Worm (Caenorhabditis elegans) whole organism, L3 larva: ENCODE data around the gene elc-2.

Experiments used
- aly-2 ChIP-seq: fragments of 150-350 bp; optimal IDR thresholded peaks from 2 replicates; lab custom pipeline; 2014; ENCODE audit warnings: missing biosample characterization, missing genetic modification characterization
- ama-1 ChIP-seq: fragments of 150-350 bp; optimal IDR thresholded peaks from 2 replicates; lab custom pipeline; 2018
- elt-1 ChIP-seq: fragments of 150-350 bp; optimal IDR thresholded peaks from 2 replicates; lab custom pipeline; 2014; ENCODE audit warnings: missing biosample characterization, missing genetic modification characterization
- elt-3 ChIP-seq, 3 experiments: fragments of 150-350 bp in 1 of 3; sonication (generic microtip) in 2 of 3; optimal IDR thresholded peaks; 2 replicates in 2 of 3; 4 replicates in 1 of 3; lab custom pipeline; 2014 to 2017; ENCODE audit warnings: missing biosample characterization in 3 of 3, missing genetic modification characterization in 3 of 3
- fkh-10 ChIP-seq: sonication (generic microtip); optimal IDR thresholded peaks from 2 replicates; lab custom pipeline; 2017; ENCODE audit warnings: missing biosample characterization, missing genetic modification reagents, missing genetic modification characterization
- fkh-2 ChIP-seq: fragments of 150-350 bp; optimal IDR thresholded peaks from 2 replicates; lab custom pipeline; 2014; ENCODE audit warnings: missing biosample characterization, missing genetic modification reagents, missing genetic modification characterization
- nhr-12 ChIP-seq: fragments of 150-350 bp; optimal IDR thresholded peaks from 2 replicates; lab custom pipeline; 2014; ENCODE audit warnings: missing biosample characterization, missing genetic modification characterization
- nhr-237 ChIP-seq: fragments of 150-350 bp; optimal IDR thresholded peaks from 2 replicates; lab custom pipeline; 2014; ENCODE audit warnings: missing biosample characterization, missing genetic modification characterization
- nhr-25 ChIP-seq: sonication (generic microtip); optimal IDR thresholded peaks from 2 replicates; lab custom pipeline; 2017; ENCODE audit warnings: missing biosample characterization, missing genetic modification characterization
- nhr-43 ChIP-seq: sonication (generic microtip); optimal IDR thresholded peaks from 2 replicates; lab custom pipeline; 2016; ENCODE audit warnings: mild to moderate bottlenecking, missing genetic modification characterization, missing compliant biosample characterization; ENCODE audit not compliant: poor library complexity, severe bottlenecking
- pqm-1 ChIP-seq: fragments of 150-350 bp; optimal IDR thresholded peaks from 2 replicates; lab custom pipeline; 2017; ENCODE audit warnings: missing biosample characterization, missing genetic modification characterization, inconsistent platforms

- TF ChIP-seq ama-1, result no peak
- no peak for TF ChIP-seq nhr-25
- TF ChIP-seq elt-1, result no peak
- no peak for TF ChIP-seq nhr-237 (tag; lab: Kevin White, UChicago)
- no peak for TF ChIP-seq nhr-12 (tag; lab: Kevin White, UChicago)
- no peak for TF ChIP-seq fkh-2 (tag; lab: Kevin White, UChicago)
- no peak for TF ChIP-seq fkh-10 (GFP tag; lab: Kevin White, UChicago)
- TF ChIP-seq aly-2 (tag; lab: Kevin White, UChicago), result no peak
- TF ChIP-seq nhr-43 (tag; lab: Kevin White, UChicago), result no peak
- no peak for TF ChIP-seq pqm-1 (tag; lab: Kevin White, UChicago)
- no peak for TF ChIP-seq elt-3 (tag; optimal IDR thresholded peaks at IDR 0.05; lab: Kevin White, UChicago)
Observed at ce11 chrX:1785692-1786091, 7.8 kb upstream of the elc-2 start.
